Worm (Caenorhabditis elegans) whole organism, L3 larva: Measurements from ENCODE around the gene nhr-189.

ENCODE experiments used
- R02D3.7 ChIP-seq: fragments of 150-350 bp; optimal IDR thresholded peaks from 2 replicates; lab custom pipeline; 2014; ENCODE audit warnings: missing biosample characterization, missing genetic modification characterization
- ZK546.5 ChIP-seq: sonication (generic microtip); optimal IDR thresholded peaks from 2 replicates; lab custom pipeline; 2017; ENCODE audit warnings: missing biosample characterization, missing genetic modification characterization
- ceh-28 ChIP-seq: fragments of 150-350 bp; optimal IDR thresholded peaks from 2 replicates; lab custom pipeline; 2014; ENCODE audit warnings: missing biosample characterization, missing genetic modification reagents, missing genetic modification characterization
- ceh-82 ChIP-seq: fragments of 150-350 bp; optimal IDR thresholded peaks from 2 replicates; lab custom pipeline; 2014; ENCODE audit warnings: missing biosample characterization, missing genetic modification characterization
- ceh-9 ChIP-seq: sonication (generic microtip); optimal IDR thresholded peaks from 2 replicates; lab custom pipeline; 2018; ENCODE audit warnings: missing biosample characterization, missing genetic modification characterization
- egl-27 ChIP-seq: sonication (generic microtip); optimal IDR thresholded peaks from 4 replicates; lab custom pipeline; 2017; ENCODE audit warnings: missing biosample characterization, missing genetic modification reagents, missing genetic modification characterization
- elt-1 ChIP-seq: fragments of 150-350 bp; optimal IDR thresholded peaks from 2 replicates; lab custom pipeline; 2014; ENCODE audit warnings: missing biosample characterization, missing genetic modification characterization
- elt-2 ChIP-seq: sonication (generic microtip); optimal IDR thresholded peaks from 2 replicates; lab custom pipeline; 2016; ENCODE audit warnings: missing genetic modification reagents, mild to moderate bottlenecking, missing genetic modification characterization, missing compliant biosample characterization
- eor-1 ChIP-seq, 2 experiments: fragments of 150-350 bp; optimal IDR thresholded peaks; 2 replicates each; lab custom pipeline; 2014 to 2018; ENCODE audit warnings: missing biosample characterization in 2 of 2, missing genetic modification characterization in 2 of 2
- fkh-10 ChIP-seq: sonication (generic microtip); optimal IDR thresholded peaks from 2 replicates; lab custom pipeline; 2017; ENCODE audit warnings: missing biosample characterization, missing genetic modification reagents, missing genetic modification characterization
- fkh-2 ChIP-seq: fragments of 150-350 bp; optimal IDR thresholded peaks from 2 replicates; lab custom pipeline; 2014; ENCODE audit warnings: missing biosample characterization, missing genetic modification reagents, missing genetic modification characterization
- fos-1 ChIP-seq: fragments of 150-350 bp; optimal IDR thresholded peaks from 2 replicates; lab custom pipeline; 2014; ENCODE audit warnings: missing biosample characterization, missing genetic modification characterization
- hmg-11 ChIP-seq: sonication (generic microtip); optimal IDR thresholded peaks from 2 replicates; lab custom pipeline; 2016; ENCODE audit warnings: missing genetic modification characterization, missing compliant biosample characterization
- jun-1 ChIP-seq: fragments of 150-350 bp; optimal IDR thresholded peaks from 2 replicates; lab custom pipeline; 2014; ENCODE audit warnings: missing biosample characterization, missing genetic modification reagents, missing genetic modification characterization
- lsy-12 ChIP-seq: sonication (generic microtip); optimal IDR thresholded peaks from 2 replicates; lab custom pipeline; 2016; ENCODE audit warnings: mild to moderate bottlenecking, missing genetic modification characterization, missing compliant biosample characterization
- mdl-1 ChIP-seq: fragments of 150-350 bp; optimal IDR thresholded peaks from 2 replicates; lab custom pipeline; 2014; ENCODE audit warnings: missing biosample characterization, missing genetic modification characterization
- mml-1 ChIP-seq: fragments of 150-350 bp; sonication (generic microtip); optimal IDR thresholded peaks from 3 replicates; lab custom pipeline; 2014; ENCODE audit warnings: missing biosample characterization, missing genetic modification characterization
- nfya-1 ChIP-seq: sonication (generic microtip); optimal IDR thresholded peaks from 2 replicates; lab custom pipeline; 2017; ENCODE audit warnings: missing genetic modification characterization, mild to moderate bottlenecking, missing compliant biosample characterization, antibody characterized with exemption, moderate library complexity; ENCODE audit not compliant: insufficient read depth
- nhr-12 ChIP-seq: fragments of 150-350 bp; optimal IDR thresholded peaks from 2 replicates; lab custom pipeline; 2014; ENCODE audit warnings: missing biosample characterization, missing genetic modification characterization
- nhr-237 ChIP-seq: fragments of 150-350 bp; optimal IDR thresholded peaks from 2 replicates; lab custom pipeline; 2014; ENCODE audit warnings: missing biosample characterization, missing genetic modification characterization
- nhr-67 ChIP-seq: fragments of 150-350 bp; optimal IDR thresholded peaks from 2 replicates; lab custom pipeline; 2014; ENCODE audit warnings: missing biosample characterization, missing genetic modification characterization
- pha-4 ChIP-seq: fragments of 150-350 bp; optimal IDR thresholded peaks from 2 replicates; lab custom pipeline; 2014; ENCODE audit warnings: missing biosample characterization, missing genetic modification reagents, missing genetic modification characterization
- pqm-1 ChIP-seq: fragments of 150-350 bp; optimal IDR thresholded peaks from 2 replicates; lab custom pipeline; 2017; ENCODE audit warnings: missing biosample characterization, missing genetic modification characterization, inconsistent platforms
- sea-2 ChIP-seq: fragments of 150-350 bp; sonication (generic microtip); optimal IDR thresholded peaks from 4 replicates; lab custom pipeline; 2014; ENCODE audit warnings: missing biosample characterization, missing genetic modification reagents, missing genetic modification characterization
- skn-1 ChIP-seq: fragments of 150-350 bp; optimal IDR thresholded peaks from 2 replicates; lab custom pipeline; 2014; ENCODE audit warnings: missing biosample characterization, missing genetic modification characterization
- tbx-2 ChIP-seq: sonication (generic microtip); optimal IDR thresholded peaks from 2 replicates; lab custom pipeline; 2016; ENCODE audit warnings: mild to moderate bottlenecking, missing genetic modification characterization, missing compliant biosample characterization
- unc-62 ChIP-seq: fragments of 150-350 bp; sonication (generic microtip); optimal IDR thresholded peaks from 4 replicates; lab custom pipeline; 2014; ENCODE audit warnings: missing biosample characterization, missing genetic modification reagents, missing genetic modification characterization
- zag-1 ChIP-seq: fragments of 150-350 bp; optimal IDR thresholded peaks from 2 replicates; lab custom pipeline; 2014; ENCODE audit warnings: missing biosample characterization, missing genetic modification characterization
- ztf-11 ChIP-seq: fragments of 150-350 bp; optimal IDR thresholded peaks from 2 replicates; lab custom pipeline; 2014; ENCODE audit warnings: missing biosample characterization, missing genetic modification characterization

nhr-189 gene

DNA sequence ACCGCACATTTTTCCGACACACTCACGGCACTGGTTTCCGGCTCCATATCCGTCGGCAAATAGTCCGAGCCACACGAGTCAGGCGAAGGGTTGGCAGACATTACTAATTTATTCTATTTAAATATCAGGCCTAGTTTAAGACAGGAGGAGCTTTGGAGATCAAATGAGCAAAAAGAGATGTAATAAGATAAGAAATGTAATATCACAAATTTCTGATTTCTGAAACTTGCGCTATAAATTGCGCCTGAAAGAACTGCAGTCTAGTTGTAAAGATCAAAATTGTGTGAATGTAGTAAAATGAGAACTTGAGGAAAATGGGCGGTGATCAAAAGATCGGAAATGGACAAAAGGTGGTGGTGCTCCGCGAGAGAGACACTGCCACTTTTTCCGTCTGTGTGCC, 5.2 kb downstream of the nhr-189 start, which contains the start of gene nhr-186:
Gene nhr-186, minus strand, starts transcription at position 101 of the 400 bp plus-strand sequence.
- TF ChIP-seq zag-1 (tag; lab: Kevin White, UChicago), result no peak
- TF ChIP-seq nhr-67 (tag; lab: Kevin White, UChicago), result no peak
- no peak for TF ChIP-seq nfya-1 (tag; lab: Kevin White, UChicago)
- TF ChIP-seq hmg-11 (tag; lab: Kevin White, UChicago), result no peak
- TF ChIP-seq nhr-12 (tag; lab: Kevin White, UChicago), result no peak
- no peak for TF ChIP-seq sea-2 (GFP tag; lab: Kevin White, UChicago)
- TF ChIP-seq nhr-237 (tag; lab: Kevin White, UChicago), result no peak
- TF ChIP-seq ZK546.5 (tag; lab: Kevin White, UChicago), result no peak
- no peak for TF ChIP-seq pqm-1
- TF ChIP-seq elt-1 (tag; lab: Kevin White, UChicago), result no peak
- TF ChIP-seq jun-1 (tag; lab: Kevin White, UChicago), result no peak
- no peak for TF ChIP-seq lsy-12 (tag; lab: Kevin White, UChicago)
- TF ChIP-seq ceh-28 (tag; lab: Kevin White, UChicago), result no peak
- no peak for TF ChIP-seq mml-1 (tag; lab: Kevin White, UChicago)

DNA sequence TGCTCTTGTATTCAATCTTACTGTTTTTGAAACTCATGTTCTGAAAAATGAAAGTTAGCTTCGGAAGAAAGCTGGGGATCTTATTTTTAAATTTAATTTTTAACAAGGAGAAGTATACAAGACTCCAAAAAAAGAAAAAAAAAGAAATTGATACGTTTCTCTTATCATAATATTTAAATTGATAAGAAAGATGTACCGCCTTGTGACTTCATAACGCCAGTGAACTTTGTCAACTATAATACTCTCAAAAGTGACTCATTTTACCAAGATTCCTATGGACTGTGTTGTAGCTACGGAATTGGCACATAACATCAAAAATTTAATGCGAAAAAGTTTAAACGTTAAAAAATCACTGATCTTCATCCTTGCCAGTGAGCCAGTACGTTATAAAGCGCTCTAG, 8.3 kb downstream of the nhr-189 start:
- TF ChIP-seq elt-2 (tag; lab: Kevin White, UChicago), result peak; percentile 81
- TF ChIP-seq jun-1 (tag; lab: Kevin White, UChicago), result peak; percentile 26
- no peak for TF ChIP-seq tbx-2 (tag; lab: Kevin White, UChicago)
- peak; percentile 19 for TF ChIP-seq pha-4 (tag; lab: Kevin White, UChicago)
- peak; percentile 79 for TF ChIP-seq pqm-1
- no peak for TF ChIP-seq skn-1 (tag; lab: Kevin White, UChicago)

DNA sequence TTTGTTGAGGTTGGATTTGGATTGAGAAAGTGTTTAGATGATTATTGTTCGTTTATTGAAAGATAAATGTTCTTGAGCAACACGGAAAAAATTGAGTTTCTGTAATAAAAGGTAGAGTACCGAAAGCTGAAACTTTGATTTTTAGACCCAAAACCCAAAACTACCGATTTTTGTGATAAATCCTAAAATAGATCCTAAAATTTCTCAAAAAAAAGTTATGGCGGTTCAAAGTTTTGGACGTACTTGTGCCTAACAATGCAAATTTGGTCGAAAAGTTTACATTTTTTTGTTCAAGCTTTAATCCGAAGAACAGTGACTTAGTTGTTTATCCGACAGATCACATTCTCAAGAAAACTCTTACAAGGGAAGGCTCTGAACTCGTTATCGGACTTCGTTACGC, 12.8 kb downstream of the nhr-189 start, which contains the start of gene nhr-185:
Gene nhr-185, minus strand, starts transcription at position 101 of the 400 bp plus-strand sequence.
- TF ChIP-seq elt-2 (tag; lab: Kevin White, UChicago), result no peak
- TF ChIP-seq ztf-11 (tag; lab: Kevin White, UChicago), result no peak
- TF ChIP-seq eor-1 (tag; optimal IDR thresholded peaks at IDR 0.05; lab: Kevin White, UChicago), result no peak
- no peak for TF ChIP-seq unc-62 (GFP tag; lab: Kevin White, UChicago)
- TF ChIP-seq nfya-1 (tag; lab: Kevin White, UChicago), result no peak
- no peak for TF ChIP-seq mdl-1 (tag; lab: Kevin White, UChicago)
- no peak for TF ChIP-seq R02D3.7 (tag; lab: Kevin White, UChicago)
- TF ChIP-seq fkh-10 (GFP tag; lab: Kevin White, UChicago), result no peak
- TF ChIP-seq fkh-2, result no peak
- no peak for TF ChIP-seq ceh-28 (tag; lab: Kevin White, UChicago)
- no peak for TF ChIP-seq ceh-82 (tag; lab: Kevin White, UChicago)
- no peak for TF ChIP-seq sea-2 (GFP tag; lab: Kevin White, UChicago)

DNA sequence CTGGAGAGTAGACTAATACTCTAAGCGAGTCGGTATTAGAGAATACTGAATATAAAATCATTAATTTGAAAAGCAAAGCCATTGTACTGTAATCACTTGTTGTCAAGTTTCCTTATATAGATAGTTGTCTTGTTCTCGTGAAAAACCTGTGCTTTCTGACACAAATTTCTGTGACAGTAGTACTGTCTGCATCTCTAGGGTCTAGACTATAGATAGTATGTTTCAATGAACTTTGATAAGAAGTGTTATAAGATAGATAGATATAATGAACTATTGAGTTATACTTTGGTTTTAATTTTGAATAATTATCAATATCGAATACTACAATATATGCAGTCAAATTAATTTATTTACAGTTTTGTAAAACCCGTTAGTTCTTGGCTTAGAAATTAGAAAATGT, 16.1 kb downstream of the nhr-189 start, which contains the start of gene ugt-32:
Gene ugt-32, minus strand, starts transcription at position 82 of the 400 bp plus-strand sequence.
- TF ChIP-seq pqm-1 (peak; percentile 85), nhr-67 (tag; lab: Kevin White, UChicago) (no peak), elt-2 (tag; lab: Kevin White, UChicago) (peak; percentile 7), egl-27 (tag; lab: Kevin White, UChicago) (no peak), zag-1 (tag; lab: Kevin White, UChicago) (no peak)

DNA sequence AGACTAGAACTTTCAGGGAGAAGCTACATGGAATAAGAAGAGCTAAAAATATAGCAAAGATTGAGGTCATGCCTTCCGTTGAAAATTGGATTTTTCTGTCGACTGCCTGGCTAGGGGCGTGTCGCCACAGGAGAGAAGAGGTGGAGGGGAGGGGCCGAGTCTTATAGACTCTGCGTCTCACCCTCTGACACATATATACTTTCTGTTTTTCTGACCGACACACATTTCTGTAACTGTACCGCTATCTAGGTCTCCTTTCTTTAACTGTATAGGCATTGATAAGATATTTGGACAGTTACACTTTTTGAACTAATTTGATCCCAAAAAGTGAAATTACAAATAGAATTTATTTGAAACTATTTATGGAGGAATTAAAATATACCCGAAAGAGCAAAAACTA, 18.6 kb downstream of the nhr-189 start:
- TF ChIP-seq elt-1 (tag; lab: Kevin White, UChicago) (no peak), jun-1 (tag; lab: Kevin White, UChicago) (no peak), pqm-1 (peak; percentile 20), nhr-237 (tag; lab: Kevin White, UChicago) (no peak), egl-27 (tag; lab: Kevin White, UChicago) (no peak)

DNA sequence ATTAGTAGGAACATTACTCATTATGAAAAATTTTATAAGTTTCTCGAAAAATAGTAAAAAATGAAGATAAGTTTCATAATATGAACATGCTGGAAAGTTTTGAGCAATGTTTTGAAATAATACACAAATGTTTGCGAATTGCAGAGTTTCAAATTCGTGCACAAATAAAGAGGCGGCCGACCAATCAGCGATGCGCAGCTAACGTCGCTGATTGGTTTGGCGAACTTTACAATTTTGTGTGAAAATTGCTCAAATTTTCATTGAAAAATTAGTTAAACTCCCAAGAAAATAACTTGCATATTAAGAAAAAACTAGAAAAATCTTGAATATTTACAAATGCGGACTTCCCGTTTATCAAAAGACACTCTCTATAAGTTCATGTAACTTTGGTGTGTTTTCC, 27.4 kb downstream of the nhr-189 start:
- TF ChIP-seq ceh-9 (no peak), fos-1 (tag; lab: Kevin White, UChicago) (no peak), fkh-2 (no peak), elt-1 (tag; lab: Kevin White, UChicago) (no peak), nhr-12 (tag; lab: Kevin White, UChicago) (no peak), nfya-1 (tag; lab: Kevin White, UChicago) (peak; percentile 55), jun-1 (tag; lab: Kevin White, UChicago) (no peak)
